Worm (Caenorhabditis elegans) whole organism, L4 larva: ENCODE measurements around the gene fbxb-118.
"Not testable (repeated sequence)": the region's sequence is repeated elsewhere in the genome, so short reads cannot be mapped to it uniquely, and the experiment has no call there.

ENCODE experiments used
- D1046.2 ChIP-seq: fragments of 200-800 bp; sonication (Bioruptor generic); IDR thresholded peaks from 2 replicates; pipeline ENCODE4 v1.3.6; 2022; ENCODE audit warnings: missing genetic modification characterization, missing compliant biosample characterization
- F10B5.3 ChIP-seq: sonication (generic microtip); optimal IDR thresholded peaks from 2 replicates; lab custom pipeline; 2016; ENCODE audit warnings: mild to moderate bottlenecking, missing genetic modification characterization, missing compliant biosample characterization
- F37D6.2 ChIP-seq: sonication (generic microtip); optimal IDR thresholded peaks from 2 replicates; lab custom pipeline; 2016; ENCODE audit warnings: mild to moderate bottlenecking, missing genetic modification characterization, missing compliant biosample characterization
- F44E2.7 ChIP-seq: fragments of 200-800 bp; sonication (Bioruptor generic); IDR thresholded peaks from 2 replicates; pipeline ENCODE4 v2.1.2; 2022; ENCODE audit warnings: missing genetic modification characterization, missing compliant biosample characterization
- T20F7.1 ChIP-seq: fragments of 200-800 bp; sonication (Bioruptor generic); optimal IDR thresholded peaks from 2 replicates; lab custom pipeline; 2018; ENCODE audit warnings: mild to moderate bottlenecking, missing genetic modification characterization, missing compliant biosample characterization
- Y48G9A.11 ChIP-seq: fragments of 200-800 bp; sonication (Bioruptor generic); IDR thresholded peaks from 2 replicates; pipeline ENCODE4 v1.3.6; 2022; ENCODE audit warnings: missing genetic modification reagents, missing genetic modification characterization, missing compliant biosample characterization
- Y75B8A.6 ChIP-seq: fragments of 200-800 bp; sonication (Bioruptor generic); IDR thresholded peaks from 2 replicates; pipeline ENCODE4 v1.3.6; 2022; ENCODE audit warnings: missing genetic modification reagents, missing genetic modification characterization, missing compliant biosample characterization
- ZK337.2 ChIP-seq: fragments of 200-800 bp; sonication (Bioruptor generic); IDR thresholded peaks from 2 replicates; pipeline ENCODE4 v1.3.6; 2022; ENCODE audit warnings: missing genetic modification reagents, missing genetic modification characterization, missing compliant biosample characterization
- arid-1 ChIP-seq: fragments of 200-800 bp; sonication (Bioruptor generic); conservative IDR thresholded peaks from 2 replicates; pipeline ENCODE4 v1.3.6; 2022; ENCODE audit warnings: missing genetic modification reagents, missing genetic modification characterization, missing compliant biosample characterization
- ceh-20 ChIP-seq: fragments of 200-800 bp; sonication (Bioruptor generic); IDR thresholded peaks from 2 replicates; pipeline ENCODE4 v1.3.6; 2022; ENCODE audit warnings: missing genetic modification reagents, missing genetic modification characterization, missing compliant biosample characterization
- ceh-44 ChIP-seq: fragments of 200-800 bp; sonication (Bioruptor generic); IDR thresholded peaks from 2 replicates; pipeline ENCODE4 v1.3.6; 2022; ENCODE audit warnings: missing genetic modification reagents, missing genetic modification characterization, missing compliant biosample characterization
- cey-2 ChIP-seq: sonication (generic microtip); optimal IDR thresholded peaks from 3 replicates; lab custom pipeline; 2017; ENCODE audit warnings: missing genetic modification characterization, mild to moderate bottlenecking, missing compliant biosample characterization, antibody characterized with exemption, borderline replicate concordance; ENCODE audit not compliant: insufficient read depth
- ctbp-1 ChIP-seq: fragments of 200-800 bp; sonication (Bioruptor generic); IDR thresholded peaks from 2 replicates; pipeline ENCODE4 v1.3.6; 2022; ENCODE audit warnings: missing genetic modification reagents, missing genetic modification characterization, missing compliant biosample characterization
- daf-19 ChIP-seq: fragments of 200-800 bp; sonication (Bioruptor generic); conservative IDR thresholded peaks from 2 replicates; pipeline ENCODE4 v1.3.6; 2022; ENCODE audit warnings: missing genetic modification characterization, missing compliant biosample characterization
- dmd-8 ChIP-seq: fragments of 200-800 bp; sonication (Bioruptor generic); IDR thresholded peaks from 2 replicates; pipeline ENCODE4 v1.3.6; 2022; ENCODE audit warnings: missing genetic modification characterization, missing compliant biosample characterization
- dpl-1 ChIP-seq: fragments of 150-350 bp; optimal IDR thresholded peaks from 2 replicates; lab custom pipeline; 2014; ENCODE audit warnings: missing biosample characterization, missing genetic modification reagents, missing genetic modification characterization
- duxl-1 ChIP-seq: sonication (generic microtip); optimal IDR thresholded peaks from 2 replicates; lab custom pipeline; 2016; ENCODE audit warnings: mild to moderate bottlenecking, missing genetic modification characterization, moderate library complexity, missing compliant biosample characterization; ENCODE audit not compliant: poor library complexity
- egl-43 ChIP-seq: fragments of 200-800 bp; sonication (Bioruptor generic); IDR thresholded peaks from 2 replicates; pipeline ENCODE4 v1.3.6; 2022; ENCODE audit warnings: missing genetic modification reagents, missing genetic modification characterization, missing compliant biosample characterization
- hlh-11 ChIP-seq: fragments of 200-800 bp; sonication (Bioruptor generic); optimal IDR thresholded peaks from 2 replicates; lab custom pipeline; 2018; ENCODE audit warnings: mild to moderate bottlenecking, missing genetic modification characterization, missing compliant biosample characterization
- hmg-1.1 ChIP-seq: fragments of 200-800 bp; sonication (Bioruptor generic); IDR thresholded peaks from 2 replicates; pipeline ENCODE4 v1.3.6; 2022; ENCODE audit warnings: missing genetic modification reagents, missing genetic modification characterization, missing compliant biosample characterization
- lim-7 ChIP-seq: fragments of 200-800 bp; sonication (Bioruptor generic); IDR thresholded peaks from 2 replicates; pipeline ENCODE4 v1.3.6; 2022; ENCODE audit warnings: missing genetic modification characterization, missing compliant biosample characterization
- lin-29 ChIP-seq: fragments of 200-800 bp; sonication (Bioruptor generic); IDR thresholded peaks from 2 replicates; pipeline ENCODE4 v1.3.6; 2022; ENCODE audit warnings: missing genetic modification reagents, missing genetic modification characterization, missing compliant biosample characterization
- lin-38 ChIP-seq: fragments of 200-800 bp; sonication (Bioruptor generic); IDR thresholded peaks from 2 replicates; pipeline ENCODE4 v1.3.6; 2022; ENCODE audit warnings: missing genetic modification reagents, missing genetic modification characterization, missing compliant biosample characterization
- lin-39 ChIP-seq: fragments of 150-350 bp; optimal IDR thresholded peaks from 2 replicates; lab custom pipeline; 2014; ENCODE audit warnings: missing biosample characterization, missing genetic modification reagents, missing genetic modification characterization
- madf-5 ChIP-seq, 2 experiments: fragments of 200-800 bp; sonication (Bioruptor generic); IDR thresholded peaks; 2 replicates each; pipeline ENCODE4 v1.3.6; 2022; ENCODE audit warnings: missing compliant biosample characterization in 2 of 2, missing genetic modification characterization in 2 of 2
- madf-9 ChIP-seq: fragments of 200-800 bp; sonication (Bioruptor generic); conservative IDR thresholded peaks from 2 replicates; pipeline ENCODE4 v1.3.6; 2022; ENCODE audit warnings: missing genetic modification reagents, missing genetic modification characterization, missing compliant biosample characterization
- mdt-29 ChIP-seq: fragments of 200-800 bp; sonication (Bioruptor generic); IDR thresholded peaks from 2 replicates; pipeline ENCODE4 v1.3.6; 2022; ENCODE audit warnings: missing genetic modification reagents, missing genetic modification characterization, missing compliant biosample characterization
- mes-2 ChIP-seq: sonication (generic microtip); optimal IDR thresholded peaks from 2 replicates; lab custom pipeline; 2016; ENCODE audit warnings: missing genotype, mild to moderate bottlenecking, missing genetic modification characterization, missing compliant biosample characterization; ENCODE audit not compliant: poor library complexity, severe bottlenecking
- mxl-3 ChIP-seq: fragments of 200-800 bp; sonication (Bioruptor generic); optimal IDR thresholded peaks from 2 replicates; lab custom pipeline; 2018; ENCODE audit warnings: mild to moderate bottlenecking, missing genetic modification characterization, missing compliant biosample characterization
- nhr-10 ChIP-seq: fragments of 150-350 bp; optimal IDR thresholded peaks from 2 replicates; lab custom pipeline; 2014; ENCODE audit warnings: missing biosample characterization, missing genetic modification characterization
- nhr-102 ChIP-seq: sonication (generic microtip); optimal IDR thresholded peaks from 2 replicates; lab custom pipeline; 2016; ENCODE audit warnings: mild to moderate bottlenecking, missing genetic modification characterization, moderate library complexity, missing compliant biosample characterization
- nhr-11 ChIP-seq: fragments of 150-350 bp; optimal IDR thresholded peaks from 2 replicates; lab custom pipeline; 2014; ENCODE audit warnings: missing biosample characterization, missing genetic modification characterization
- nhr-41 ChIP-seq: fragments of 200-800 bp; sonication (Bioruptor generic); IDR thresholded peaks from 2 replicates; pipeline ENCODE4 v1.3.6; 2022; ENCODE audit warnings: missing genetic modification reagents, missing genetic modification characterization, missing compliant biosample characterization
- nhr-48 ChIP-seq: sonication (generic microtip); optimal IDR thresholded peaks from 2 replicates; lab custom pipeline; 2016; ENCODE audit warnings: mild to moderate bottlenecking, missing genetic modification characterization, missing compliant biosample characterization
- nhr-76 ChIP-seq: fragments of 150-350 bp; optimal IDR thresholded peaks from 2 replicates; lab custom pipeline; 2014; ENCODE audit warnings: missing biosample characterization, missing genetic modification characterization
- pha-4 ChIP-seq, 2 experiments: fragments of 150-350 bp in 1 of 2; fragments of 200-800 bp in 1 of 2; sonication (Bioruptor generic) in 1 of 2; IDR thresholded peaks in 1 of 2; optimal IDR thresholded peaks in 1 of 2; 2 replicates each; pipeline versions ENCODE4 v1.3.6 to Lab custom; 2014 to 2022; ENCODE audit warnings: missing genetic modification characterization in 2 of 2, missing genetic modification reagents in 2 of 2, missing biosample characterization in 1 of 2, missing compliant biosample characterization in 1 of 2
- pqm-1 ChIP-seq: sonication (generic microtip); optimal IDR thresholded peaks from 2 replicates; lab custom pipeline; 2017; ENCODE audit warnings: missing biosample characterization, missing genetic modification characterization
- rbr-2 ChIP-seq: sonication (generic microtip); optimal IDR thresholded peaks from 2 replicates; lab custom pipeline; 2016; ENCODE audit warnings: missing genotype, missing genetic modification characterization, missing compliant biosample characterization
- snpc-1.2 ChIP-seq: fragments of 200-800 bp; sonication (Bioruptor generic); IDR thresholded peaks from 2 replicates; pipeline ENCODE4 v1.3.6; 2022; ENCODE audit warnings: missing genetic modification reagents, missing genetic modification characterization, missing compliant biosample characterization
- spr-1 ChIP-seq: sonication (generic microtip); optimal IDR thresholded peaks from 2 replicates; lab custom pipeline; 2016; ENCODE audit warnings: mild to moderate bottlenecking, missing genetic modification characterization, missing compliant biosample characterization
- tag-97 ChIP-seq: fragments of 200-800 bp; sonication (Bioruptor generic); IDR thresholded peaks from 2 replicates; pipeline ENCODE4 v1.3.6; 2022; ENCODE audit warnings: missing genetic modification characterization, missing compliant biosample characterization
- tra-1 ChIP-seq: fragments of 200-800 bp; sonication (Bioruptor generic); IDR thresholded peaks from 2 replicates; pipeline ENCODE4 v1.3.6; 2022; ENCODE audit warnings: missing genetic modification reagents, missing genetic modification characterization, missing compliant biosample characterization
- unc-62 ChIP-seq, 3 experiments: fragments of 150-350 bp in 1 of 3; sonication (generic microtip); optimal IDR thresholded peaks in 2 of 3; peaks in 1 of 3; 1 replicate in 1 of 3; 2 replicates in 2 of 3; lab custom pipeline; 2014 to 2017; ENCODE audit warnings: missing biosample characterization in 3 of 3, missing genetic modification characterization in 3 of 3, missing genetic modification reagents in 3 of 3, missing genotype in 1 of 3
- vab-7 ChIP-seq: fragments of 200-800 bp; sonication (Bioruptor generic); IDR thresholded peaks from 2 replicates; pipeline ENCODE4 v1.3.6; 2022; ENCODE audit warnings: missing genetic modification reagents, missing genetic modification characterization, missing compliant biosample characterization
- zfp-3 ChIP-seq: fragments of 200-800 bp; sonication (Bioruptor generic); conservative IDR thresholded peaks from 2 replicates; pipeline ENCODE4 v1.3.6; 2022; ENCODE audit warnings: missing genetic modification reagents, missing genetic modification characterization, missing compliant biosample characterization
- zip-2 ChIP-seq: fragments of 150-350 bp; optimal IDR thresholded peaks from 2 replicates; lab custom pipeline; 2014; ENCODE audit warnings: missing biosample characterization, missing genetic modification characterization

fbxb-118 gene

DNA sequence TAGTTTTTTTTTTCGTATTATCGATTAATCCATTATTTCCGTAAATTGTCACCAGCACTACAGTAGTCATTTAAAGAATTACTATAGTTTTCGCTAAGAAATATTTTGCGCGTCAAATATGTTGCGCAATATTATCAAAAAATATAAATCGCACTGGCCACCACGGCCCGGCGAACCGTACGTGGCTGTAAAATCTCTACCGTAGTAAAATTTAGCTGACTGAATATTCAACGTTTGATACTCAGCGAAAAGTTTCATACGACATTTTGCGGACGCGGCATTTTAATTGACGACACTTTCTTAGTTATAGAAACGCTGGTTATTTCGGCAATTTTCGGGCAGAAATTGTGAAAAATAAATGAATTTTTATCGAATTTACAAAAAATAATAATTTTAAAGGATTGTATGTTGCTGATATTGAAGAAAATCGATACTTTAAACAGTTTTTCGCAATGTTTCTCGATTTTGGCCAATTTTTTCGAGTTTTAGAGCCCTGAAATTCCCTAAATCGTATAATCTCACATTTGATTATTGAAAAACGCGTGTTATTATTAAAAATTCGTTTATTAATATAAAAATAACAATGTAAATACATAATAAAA is 16.0 kb downstream of the fbxb-118 start (continued):
- TF ChIP-seq F37D6.2, result peak; percentile 34
- TF ChIP-seq arid-1 (GFP tag; lab: Robert Waterston, UW), result peak; percentile 94
- TF ChIP-seq lin-38, result peak; percentile 98
- TF ChIP-seq F10B5.3 (tag; lab: Kevin White, UChicago), result peak; percentile 36
- peak; percentile 98 for TF ChIP-seq pha-4 (GFP tag; IDR thresholded peaks at IDR 0.05; lab: Robert Waterston, UW)
- not testable (repeated sequence) for TF ChIP-seq pha-4 (tag; optimal IDR thresholded peaks at IDR 0.05; lab: Kevin White, UChicago)
- peak; percentile 100 for TF ChIP-seq tra-1 (GFP tag; lab: Robert Waterston, UW)
- peak; percentile 82 for TF ChIP-seq daf-19
- TF ChIP-seq snpc-1.2, result peak; percentile 83
- TF ChIP-seq madf-5 (GFP tag; IDR thresholded peaks at IDR 0.05; lab: Robert Waterston, UW), result peak; percentile 90 to 98; a peak in 3 of 4 replicates
- TF ChIP-seq ctbp-1 (GFP tag; lab: Robert Waterston, UW), result peak; percentile 93
- peak; percentile 91 for TF ChIP-seq nhr-102 (tag; lab: Kevin White, UChicago)
- TF ChIP-seq vab-7 (GFP tag; lab: Robert Waterston, UW), result peak; percentile 97
- TF ChIP-seq egl-43, result peak; percentile 93
- peak; percentile 68 for TF ChIP-seq spr-1 (tag; lab: Kevin White, UChicago)
- TF ChIP-seq tag-97, result peak; percentile 97
- peak; percentile 83 for TF ChIP-seq rbr-2 (tag; lab: Kevin White, UChicago)
- peak; percentile 86 for TF ChIP-seq mes-2
- TF ChIP-seq lin-29, result peak; percentile 99
- TF ChIP-seq T20F7.1, result peak; percentile 84
- peak; percentile 100 for TF ChIP-seq zfp-3
- TF ChIP-seq Y48G9A.11 (GFP tag; lab: Robert Waterston, UW), result peak; percentile 95
- peak; percentile 98 for TF ChIP-seq nhr-41 (GFP tag; lab: Robert Waterston, UW)
- peak; percentile 100 for TF ChIP-seq ceh-20
- peak; percentile 69 for TF ChIP-seq lim-7 (GFP tag; lab: Robert Waterston, UW)
- peak; percentile 35 for TF ChIP-seq dpl-1 (GFP tag; lab: Kevin White, UChicago)
- TF ChIP-seq F44E2.7 (GFP tag; lab: Robert Waterston, UW), result peak; percentile 89
- TF ChIP-seq ceh-44 (GFP tag; lab: Robert Waterston, UW), result peak; percentile 95
- peak; percentile 98 for TF ChIP-seq madf-9 (GFP tag; lab: Robert Waterston, UW)
- TF ChIP-seq dmd-8 (GFP tag; lab: Robert Waterston, UW), result peak; percentile 75; the same call in 1 of the 2 replicates
- TF ChIP-seq nhr-48 (tag; lab: Kevin White, UChicago), result peak; percentile 40
- peak; percentile 98 for TF ChIP-seq D1046.2 (GFP tag; lab: Robert Waterston, UW)
- peak; percentile 99 for TF ChIP-seq ZK337.2 (GFP tag; lab: Robert Waterston, UW)

DNA sequence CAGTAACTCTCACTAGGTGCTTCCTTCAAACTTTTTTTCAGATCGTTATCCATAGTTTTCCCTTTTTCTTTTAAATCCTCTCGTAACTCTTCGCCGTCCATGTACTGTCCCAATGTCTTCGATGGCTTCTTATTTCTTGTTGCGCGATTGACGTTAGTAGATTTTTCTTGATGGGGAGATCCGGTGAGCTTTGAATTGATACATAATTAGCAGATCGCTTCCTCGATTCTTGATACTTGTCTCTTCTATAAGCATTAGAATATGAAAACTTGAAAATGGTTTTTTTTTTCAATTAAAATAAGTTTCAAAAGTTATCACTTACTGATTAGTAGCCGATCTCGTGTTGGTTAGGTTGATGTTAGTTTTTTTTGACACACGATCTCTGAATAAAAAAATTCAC is 18.5 kb downstream of the fbxb-118 start, which contains the start of gene K07D4.2:
TSS of gene K07D4.2 (minus strand) at position 101 of the 400 bp plus-strand sequence.
- TF ChIP-seq nhr-11 (tag; lab: Kevin White, UChicago) (no peak), nhr-48 (tag; lab: Kevin White, UChicago) (no peak), hmg-1.1 (GFP tag; lab: Robert Waterston, UW) (no peak), dmd-8 (GFP tag; lab: Robert Waterston, UW) (no peak), duxl-1 (no peak), nhr-10 (tag; lab: Kevin White, UChicago) (no peak), Y75B8A.6 (GFP tag; lab: Robert Waterston, UW) (no peak), hlh-11 (tag; lab: Kevin White, UChicago) (no peak), cey-2 (tag; lab: Kevin White, UChicago) (no peak), lin-39 (tag; lab: Kevin White, UChicago) (no peak), nhr-76 (no peak), mxl-3 (GFP tag; lab: Kevin White, UChicago) (no peak), egl-43 (no peak), unc-62 (GFP tag; optimal IDR thresholded peaks at IDR 0.05 in 1 of 2; lab: Kevin White, UChicago) (no peak), unc-62 (tag; optimal IDR thresholded peaks at IDR 0.05; lab: Kevin White, UChicago) (no peak), zip-2 (tag; lab: Kevin White, UChicago) (no peak), pha-4 (GFP tag; IDR thresholded peaks at IDR 0.05; lab: Robert Waterston, UW) (no peak), pha-4 (tag; optimal IDR thresholded peaks at IDR 0.05; lab: Kevin White, UChicago) (no peak), Y48G9A.11 (GFP tag; lab: Robert Waterston, UW) (no peak), mdt-29 (GFP tag; lab: Robert Waterston, UW) (no peak), pqm-1 (tag; lab: Kevin White, UChicago) (no peak), snpc-1.2 (no peak)
